Worm (Caenorhabditis elegans) whole organism, L2 larva: ENCODE data around the gene lin-29.

Experiments
- R02D3.7 ChIP-seq: fragments of 150-350 bp; optimal IDR thresholded peaks from 2 replicates; lab custom pipeline; 2014; ENCODE audit warnings: missing biosample characterization, missing genetic modification characterization
- elt-1 ChIP-seq: fragments of 150-350 bp; optimal IDR thresholded peaks from 2 replicates; lab custom pipeline; 2014; ENCODE audit warnings: missing biosample characterization, missing genetic modification characterization
- lsy-2 ChIP-seq, 2 experiments: fragments of 150-350 bp in 1 of 2; sonication (generic microtip) in 1 of 2; optimal IDR thresholded peaks; 2 replicates each; lab custom pipeline; 2014 to 2017; ENCODE audit warnings: missing biosample characterization in 2 of 2, missing genetic modification characterization in 2 of 2
- nhr-10 ChIP-seq: sonication (generic microtip); optimal IDR thresholded peaks from 2 replicates; lab custom pipeline; 2017; ENCODE audit warnings: missing biosample characterization, missing genetic modification characterization
- nhr-11 ChIP-seq: fragments of 150-350 bp; optimal IDR thresholded peaks from 2 replicates; lab custom pipeline; 2014; ENCODE audit warnings: missing biosample characterization, missing genetic modification characterization
- nhr-129 ChIP-seq: fragments of 150-350 bp; optimal IDR thresholded peaks from 2 replicates; lab custom pipeline; 2014; ENCODE audit warnings: missing biosample characterization, missing genetic modification characterization
- nhr-23 ChIP-seq: fragments of 150-350 bp; optimal IDR thresholded peaks from 2 replicates; lab custom pipeline; 2014; ENCODE audit warnings: missing biosample characterization, missing genetic modification reagents, missing genetic modification characterization
- nhr-237 ChIP-seq: fragments of 150-350 bp; optimal IDR thresholded peaks from 2 replicates; lab custom pipeline; 2014; ENCODE audit warnings: missing biosample characterization, missing genetic modification characterization
- nhr-25 ChIP-seq: fragments of 150-350 bp; sonication (generic microtip); optimal IDR thresholded peaks from 3 replicates; lab custom pipeline; 2014; ENCODE audit warnings: missing biosample characterization, missing genetic modification characterization
- nhr-6 ChIP-seq: fragments of 150-350 bp; optimal IDR thresholded peaks from 2 replicates; lab custom pipeline; 2014; ENCODE audit warnings: missing biosample characterization, missing genetic modification characterization
- peb-1 ChIP-seq: fragments of 150-350 bp; optimal IDR thresholded peaks from 2 replicates; lab custom pipeline; 2014; ENCODE audit warnings: missing biosample characterization, missing genetic modification characterization
- sma-3 ChIP-seq: sonication (generic microtip); optimal IDR thresholded peaks from 2 replicates; lab custom pipeline; 2016; ENCODE audit warnings: missing genetic modification reagents, missing genetic modification characterization, missing compliant biosample characterization
- unc-39 ChIP-seq: fragments of 150-350 bp; optimal IDR thresholded peaks from 2 replicates; lab custom pipeline; 2014; ENCODE audit warnings: missing biosample characterization, missing genetic modification characterization
- zag-1 ChIP-seq: fragments of 150-350 bp; optimal IDR thresholded peaks from 2 replicates; lab custom pipeline; 2014; ENCODE audit warnings: missing biosample characterization, missing genetic modification characterization

DNA sequence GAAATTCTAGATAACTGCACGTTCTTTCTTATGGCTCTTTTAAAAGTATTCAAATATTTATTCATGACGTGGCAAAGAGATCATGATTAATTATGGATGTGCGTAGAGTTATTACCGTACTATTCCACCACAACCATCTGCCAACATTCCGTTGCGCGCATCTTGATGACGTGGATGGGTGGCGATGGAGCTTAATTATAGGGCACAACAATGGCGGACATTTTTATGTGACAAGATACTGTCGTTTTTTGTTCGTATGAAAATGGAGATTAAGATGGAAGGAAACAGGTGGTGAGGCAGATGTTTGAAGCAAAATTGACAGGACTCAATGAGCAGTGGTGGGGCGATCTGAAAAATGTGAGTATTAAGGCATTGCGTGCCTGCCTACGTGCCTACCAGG, 47.4 kb downstream of the lin-29 start:
- TF ChIP-seq nhr-129 (tag; lab: Kevin White, UChicago) = no peak
- no peak for TF ChIP-seq nhr-23
- TF ChIP-seq nhr-237 (tag; lab: Kevin White, UChicago) = no peak
- TF ChIP-seq R02D3.7 = no peak
- no peak for TF ChIP-seq sma-3 (GFP tag; lab: Kevin White, UChicago)
- TF ChIP-seq unc-39 (tag; lab: Kevin White, UChicago) = no peak
- no peak for TF ChIP-seq zag-1
- TF ChIP-seq lsy-2 (tag; optimal IDR thresholded peaks at IDR 0.05; lab: Kevin White, UChicago) = no peak
- no peak for TF ChIP-seq nhr-25 (tag; lab: Kevin White, UChicago)
- TF ChIP-seq nhr-11 = no peak
- TF ChIP-seq nhr-6 = no peak
- no peak for TF ChIP-seq nhr-10 (tag; lab: Kevin White, UChicago)
- TF ChIP-seq elt-1 (tag; lab: Kevin White, UChicago) = no peak
- TF ChIP-seq peb-1 (tag; lab: Kevin White, UChicago) = no peak
